Worm (Caenorhabditis elegans): ENCODE data around the gene F47B7.3.

- peak; percentile 32 for TF ChIP-seq blmp-1 (tag; optimal IDR thresholded peaks at IDR 0.05; ENCODE audit: insufficient read depth)
- no peak for TF ChIP-seq unc-55 (GFP tag; optimal IDR thresholded peaks at IDR 0.05)
- no peak for TF ChIP-seq ztf-11 (tag; optimal IDR thresholded peaks at IDR 0.05)
- TF ChIP-seq mdl-1 (tag; optimal IDR thresholded peaks at IDR 0.05) = no peak
- no peak for TF ChIP-seq nhr-11 (tag; optimal IDR thresholded peaks at IDR 0.05)
- TF ChIP-seq sma-9 (GFP tag; optimal IDR thresholded peaks at IDR 0.05) = no peak
- no peak for TF ChIP-seq sma-9 (tag; optimal IDR thresholded peaks at IDR 0.05)
- no peak for TF ChIP-seq nhr-6 (tag; optimal IDR thresholded peaks at IDR 0.05)
- no peak for TF ChIP-seq unc-62 (GFP tag; optimal IDR thresholded peaks at IDR 0.05)
- no peak for TF ChIP-seq ama-1 (optimal IDR thresholded peaks at IDR 0.05)
- no peak for TF ChIP-seq snpc-4 (tag; optimal IDR thresholded peaks at IDR 0.05)
- TF ChIP-seq lsy-2 (tag; optimal IDR thresholded peaks at IDR 0.05) = no peak
- no peak for TF ChIP-seq peb-1 (tag; optimal IDR thresholded peaks at IDR 0.05)
- TF ChIP-seq lin-11 (tag; optimal IDR thresholded peaks at IDR 0.05) = no peak
Measured at ce11 chrX:3773233-3773632, 9.0 kb upstream of the F47B7.3 start.

Measured in whole organism, L2 larva.